Fruit fly (Drosophila melanogaster) whole organism, embryonic: ENCODE data around the gene CG17107.

Experiments used
- Adf1 ChIP-seq: fragments of 200-800 bp; sonication (Bioruptor generic); IDR thresholded peaks from 2 replicates; pipeline ENCODE4 v1.3.6; 2022; ENCODE audit warnings: missing biosample characterization, missing genetic modification characterization
- BtbVII ChIP-seq: fragments of 200-800 bp; sonication (Bioruptor generic); optimal IDR thresholded peaks from 3 replicates; lab custom pipeline; 2017; ENCODE audit warnings: missing biosample characterization, mild to moderate bottlenecking, missing genetic modification characterization
- CG10274 ChIP-seq: fragments of 200-800 bp; sonication (Bioruptor generic); optimal IDR thresholded peaks from 3 replicates; lab custom pipeline; 2017; ENCODE audit warnings: missing biosample characterization, mild to moderate bottlenecking, missing genetic modification characterization
- CG10366 ChIP-seq: fragments of 200-800 bp; sonication (Bioruptor generic); IDR thresholded peaks from 2 replicates; pipeline ENCODE4 v1.3.6; 2022; ENCODE audit warnings: missing biosample characterization, missing genetic modification characterization
- CG11093 ChIP-seq: fragments of 200-800 bp; sonication (Bioruptor generic); IDR thresholded peaks from 3 replicates; pipeline ENCODE4 v1.3.6; 2022; ENCODE audit warnings: missing biosample characterization, missing genetic modification characterization
- CG11247 ChIP-seq: fragments of 200-800 bp; sonication (Bioruptor generic); IDR thresholded peaks from 2 replicates; pipeline ENCODE4 v1.3.6; 2022; ENCODE audit warnings: missing biosample characterization, missing genetic modification characterization
- CG12299 ChIP-seq: fragments of 200-800 bp; sonication (Bioruptor generic); optimal IDR thresholded peaks from 2 replicates; lab custom pipeline; 2018; ENCODE audit warnings: missing biosample characterization, mild to moderate bottlenecking, missing genetic modification characterization
- CG18011 ChIP-seq: fragments of 200-800 bp; sonication (Bioruptor generic); optimal IDR thresholded peaks from 2 replicates; lab custom pipeline; 2017; ENCODE audit warnings: missing biosample characterization, missing genetic modification characterization, mild to moderate bottlenecking, moderate library complexity, missing genotype
- CG3847 ChIP-seq: fragments of 200-800 bp; sonication (Bioruptor generic); IDR thresholded peaks from 2 replicates; pipeline ENCODE4 v1.3.6; 2022; ENCODE audit warnings: missing biosample characterization, missing genetic modification characterization
- CG7357 ChIP-seq: fragments of 200-800 bp; sonication (Bioruptor generic); IDR thresholded peaks from 3 replicates; pipeline ENCODE4 v1.3.6; 2022; ENCODE audit warnings: missing biosample characterization, missing genetic modification characterization
- CG9215 ChIP-seq: fragments of 200-800 bp; sonication (Bioruptor generic); IDR thresholded peaks from 2 replicates; pipeline ENCODE4 v1.3.6; 2022; ENCODE audit warnings: missing biosample characterization, missing genetic modification characterization
- CG9932 ChIP-seq: fragments of 200-800 bp; sonication (Bioruptor generic); IDR thresholded peaks from 2 replicates; pipeline ENCODE4 v1.3.6; 2022; ENCODE audit warnings: missing biosample characterization, missing genetic modification characterization
- CHES-1-like ChIP-seq: fragments of 200-800 bp; sonication (Bioruptor generic); optimal IDR thresholded peaks from 2 replicates; lab custom pipeline; 2016; ENCODE audit warnings: missing biosample characterization, missing genetic modification characterization
- Deaf1 ChIP-seq: fragments of 200-800 bp; optimal IDR thresholded peaks from 3 replicates; lab custom pipeline; 2019; ENCODE audit warnings: missing biosample characterization, mild to moderate bottlenecking, missing genetic modification characterization, moderate library complexity
- Dip3 ChIP-seq: fragments of 200-800 bp; sonication (Bioruptor generic); optimal IDR thresholded peaks from 3 replicates; lab custom pipeline; 2016; ENCODE audit warnings: missing biosample characterization, missing genetic modification characterization
- Eip74EF ChIP-seq, 2 experiments: fragments of 200-800 bp in 1 of 2; fragments of >200 bp in 1 of 2; sonication (Bioruptor generic) in 1 of 2; optimal IDR thresholded peaks; 2 replicates each; lab custom pipeline; 2017 to 2019; ENCODE audit warnings: missing biosample characterization in 2 of 2, missing genetic modification characterization in 2 of 2, mild to moderate bottlenecking in 1 of 2, moderate library complexity in 1 of 2
- GATAe ChIP-seq: fragments of 200-800 bp; sonication (Bioruptor generic); conservative IDR thresholded peaks from 2 replicates; pipeline ENCODE4 v1.3.6; 2022; ENCODE audit warnings: missing biosample characterization, missing genetic modification characterization
- Hmr ChIP-seq: fragments of 200-800 bp; sonication (Bioruptor generic); optimal IDR thresholded peaks from 3 replicates; lab custom pipeline; 2017; ENCODE audit warnings: mild to moderate bottlenecking, missing biosample characterization, missing genetic modification reagents, missing genetic modification characterization
- Hr39 ChIP-seq: fragments of >200 bp; optimal IDR thresholded peaks from 2 replicates; lab custom pipeline; 2017
- Mad ChIP-seq: fragments of 200-800 bp; sonication (Bioruptor generic); optimal IDR thresholded peaks from 2 replicates; lab custom pipeline; 2016; ENCODE audit warnings: missing biosample characterization, missing genetic modification characterization
- Max ChIP-seq: fragments of 200-800 bp; sonication (Bioruptor generic); optimal IDR thresholded peaks from 2 replicates; lab custom pipeline; 2016; ENCODE audit warnings: missing biosample characterization, mild to moderate bottlenecking, missing genetic modification characterization
- NC2β ChIP-seq: fragments of 200-800 bp; sonication (Bioruptor generic); optimal IDR thresholded peaks from 2 replicates; lab custom pipeline; 2016; ENCODE audit warnings: missing biosample characterization, missing genetic modification characterization
- Sox102F ChIP-seq: fragments of 200-800 bp; sonication (Bioruptor generic); optimal IDR thresholded peaks from 2 replicates; lab custom pipeline; 2018; ENCODE audit warnings: missing biosample characterization, mild to moderate bottlenecking, missing genetic modification characterization, moderate library complexity
- TFAM ChIP-seq: fragments of 200-800 bp; sonication (Bioruptor generic); optimal IDR thresholded peaks from 2 replicates; lab custom pipeline; 2017; ENCODE audit warnings: missing biosample characterization, missing genetic modification characterization, inconsistent platforms
- aop ChIP-seq: fragments of 200-800 bp; sonication (Bioruptor generic); IDR thresholded peaks from 2 replicates; pipeline ENCODE4 v1.3.6; 2022; ENCODE audit warnings: missing biosample characterization, missing genetic modification characterization
- ara ChIP-seq: fragments of 200-800 bp; sonication (Bioruptor generic); IDR thresholded peaks from 2 replicates; pipeline ENCODE4 v1.3.6; 2022; ENCODE audit warnings: missing biosample characterization, missing genetic modification characterization
- ash1 ChIP-seq: fragments of 200-800 bp; sonication (Bioruptor generic); optimal IDR thresholded peaks from 2 replicates; lab custom pipeline; 2018; ENCODE audit warnings: missing biosample characterization, mild to moderate bottlenecking, missing genetic modification characterization
- bowl ChIP-seq: fragments of 200-800 bp; sonication (Bioruptor generic); IDR thresholded peaks from 2 replicates; pipeline ENCODE4 v1.3.6; 2022; ENCODE audit warnings: missing biosample characterization, missing genetic modification characterization
- caup ChIP-seq: fragments of 200-800 bp; sonication (Bioruptor generic); optimal IDR thresholded peaks from 3 replicates; lab custom pipeline; 2017; ENCODE audit warnings: missing biosample characterization, mild to moderate bottlenecking, missing genetic modification characterization, moderate library complexity; ENCODE audit not compliant: severe bottlenecking
- ci ChIP-seq: fragments of 200-800 bp; sonication (Bioruptor generic); IDR thresholded peaks from 3 replicates; pipeline ENCODE4 v1.3.6; 2022; ENCODE audit warnings: missing biosample characterization, missing genetic modification characterization
- cwo ChIP-seq: fragments of 200-800 bp; sonication (Bioruptor generic); optimal IDR thresholded peaks from 3 replicates; lab custom pipeline; 2017; ENCODE audit warnings: missing biosample characterization, missing genetic modification characterization, mild to moderate bottlenecking, moderate library complexity, missing genetic modification reagents
- dmrt11E ChIP-seq: fragments of 200-800 bp; sonication (Bioruptor generic); optimal IDR thresholded peaks from 3 replicates; lab custom pipeline; 2018; ENCODE audit warnings: missing biosample characterization, mild to moderate bottlenecking, missing genetic modification characterization, moderate library complexity
- dmrt99B ChIP-seq: fragments of 200-800 bp; sonication (Bioruptor generic); optimal IDR thresholded peaks from 2 replicates; lab custom pipeline; 2018; ENCODE audit warnings: missing biosample characterization, mild to moderate bottlenecking, missing genetic modification characterization, moderate library complexity
- her ChIP-seq: fragments of 200-800 bp; sonication (Bioruptor generic); optimal IDR thresholded peaks from 2 replicates; lab custom pipeline; 2016; ENCODE audit warnings: missing biosample characterization, missing genetic modification characterization
- nmo ChIP-seq: fragments of 200-800 bp; sonication (Bioruptor generic); optimal IDR thresholded peaks from 2 replicates; lab custom pipeline; 2018; ENCODE audit warnings: missing biosample characterization, mild to moderate bottlenecking, missing genetic modification characterization, moderate library complexity
- prd ChIP-seq, 3 experiments: fragments of >200 bp in 2 of 3; fragments of 200-800 bp in 1 of 3; sonication (Bioruptor generic) in 1 of 3; optimal IDR thresholded peaks in 2 of 3; IDR thresholded peaks in 1 of 3; 2 replicates in 2 of 3; 3 replicates in 1 of 3; pipeline versions ENCODE4 v1.3.6 to Lab custom; 2017 to 2022; ENCODE audit warnings: missing biosample characterization in 1 of 3, missing genetic modification characterization in 1 of 3
- sqz ChIP-seq: fragments of 200-800 bp; sonication (Bioruptor generic); optimal IDR thresholded peaks from 3 replicates; lab custom pipeline; 2018; ENCODE audit warnings: missing biosample characterization, mild to moderate bottlenecking, missing genetic modification characterization
- tap ChIP-seq: fragments of 200-800 bp; optimal IDR thresholded peaks from 3 replicates; lab custom pipeline; 2019; ENCODE audit warnings: missing biosample characterization, mild to moderate bottlenecking, missing genetic modification characterization, moderate library complexity
- tin ChIP-seq: fragments of 200-800 bp; sonication (Bioruptor generic); optimal IDR thresholded peaks from 3 replicates; lab custom pipeline; 2016; ENCODE audit warnings: missing biosample characterization, missing genetic modification characterization
- twi ChIP-seq: fragments of 200-800 bp; optimal IDR thresholded peaks from 2 replicates; lab custom pipeline; 2019; ENCODE audit warnings: missing biosample characterization, mild to moderate bottlenecking, missing genetic modification characterization, moderate library complexity
- unpg ChIP-seq: fragments of 200-800 bp; sonication (Bioruptor generic); optimal IDR thresholded peaks from 3 replicates; lab custom pipeline; 2018; ENCODE audit warnings: missing biosample characterization, mild to moderate bottlenecking, missing genetic modification characterization, moderate library complexity
- wdn ChIP-seq: fragments of 200-800 bp; sonication (Bioruptor generic); IDR thresholded peaks from 2 replicates; pipeline ENCODE4 v1.3.6; 2022; ENCODE audit warnings: missing biosample characterization, missing genetic modification characterization
- wor ChIP-seq: fragments of 200-800 bp; sonication (Bioruptor generic); IDR thresholded peaks from 2 replicates; pipeline ENCODE4 v1.3.6; 2022; ENCODE audit warnings: missing biosample characterization, missing genetic modification characterization

CG17107 gene

DNA sequence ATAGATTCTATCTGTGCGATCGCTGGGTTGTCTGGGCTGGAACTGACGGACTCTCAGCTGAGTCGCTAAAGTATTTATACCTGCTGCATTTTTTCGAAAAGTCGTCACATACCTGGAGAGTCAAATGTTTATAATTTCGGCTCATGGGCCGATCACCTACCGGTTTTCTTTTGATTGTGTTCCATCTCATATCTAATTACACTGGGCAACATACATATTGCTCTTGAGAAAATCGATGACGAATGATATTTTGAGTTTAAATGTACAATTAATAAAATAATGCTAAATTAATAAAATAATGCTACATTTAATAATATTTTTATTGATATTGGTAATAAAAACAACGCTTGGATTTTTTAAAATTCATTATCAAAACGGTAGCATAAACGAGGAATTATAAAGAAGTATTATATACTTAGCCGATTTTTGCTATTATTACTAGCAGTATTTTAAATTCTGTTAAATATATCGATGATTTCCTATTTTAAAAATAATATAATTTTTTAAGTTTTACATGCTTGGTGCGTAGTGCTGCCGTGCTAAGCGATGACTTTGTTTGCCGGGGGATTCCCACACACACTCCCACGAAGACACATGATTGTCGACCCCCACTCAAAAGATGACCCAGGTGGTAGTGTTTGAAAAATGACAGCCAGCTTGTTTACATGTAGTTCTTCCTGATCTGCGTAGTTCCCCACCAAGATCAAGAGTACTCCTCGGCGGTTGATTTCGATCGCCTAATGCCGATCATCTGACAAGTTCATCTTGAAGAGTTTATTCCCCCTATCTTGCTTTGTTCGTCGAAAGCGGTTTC is 7.7 kb downstream of the CG17107 start, which contains the start of gene CG7294 (continued):
- TF ChIP-seq NC2β (no peak), Sox102F (GFP tag; lab: Kevin White, UChicago) (no peak), CHES-1-like (GFP tag; lab: Kevin White, UChicago) (no peak), CG11247 (no peak)

dm6 chr2L:10693018-10693417 is 11.3 kb downstream of the CG17107 start:
- TF ChIP-seq Eip74EF (GFP tag; optimal IDR thresholded peaks at IDR 0.05; lab: Kevin White, UChicago): no peak
- TF ChIP-seq Hr39 (lab: Kevin White, UChicago): peak; percentile 74

- TF ChIP-seq TFAM: no peak
- no peak for TF ChIP-seq Deaf1 (tag; lab: Kevin White, UChicago)
- TF ChIP-seq twi (tag; lab: Kevin White, UChicago): no peak
- TF ChIP-seq Hmr (GFP tag; lab: Kevin White, UChicago): no peak
- no peak for TF ChIP-seq Mad (GFP tag; lab: Kevin White, UChicago)
- TF ChIP-seq CG11093 (GFP tag; lab: Robert Waterston, UW): no peak
- TF ChIP-seq CG7357 (GFP tag; lab: Robert Waterston, UW): no peak
- TF ChIP-seq CG18011 (GFP tag; lab: Kevin White, UChicago): no peak
- TF ChIP-seq her (GFP tag; lab: Kevin White, UChicago): no peak
- TF ChIP-seq nmo (GFP tag; lab: Kevin White, UChicago): no peak
- no peak for TF ChIP-seq aop (GFP tag; lab: Robert Waterston, UW)
- no peak for TF ChIP-seq bowl (GFP tag; lab: Robert Waterston, UW)
- no peak for TF ChIP-seq ash1 (GFP tag; lab: Kevin White, UChicago)
- no peak for TF ChIP-seq cwo (GFP tag; lab: Kevin White, UChicago)
- TF ChIP-seq tap (tag; lab: Kevin White, UChicago): no peak
These were observed 12.4 kb downstream of the CG17107 start, which contains the start of gene CG17108 for dm6 chr2L:10694053-10694618. Gene CG17108, minus strand, starts transcription at chr2L:10694103.

- peak; percentile 9 for TF ChIP-seq CG10274 (GFP tag; lab: Kevin White, UChicago)
- TF ChIP-seq CG12299 (tag; lab: Kevin White, UChicago): no peak
- peak; percentile 69; the same call in 1 of the 3 replicates for TF ChIP-seq ci (GFP tag; lab: Robert Waterston, UW)
- TF ChIP-seq tin: peak; percentile 50
- no peak for TF ChIP-seq wor
- no peak for TF ChIP-seq TFAM
- TF ChIP-seq GATAe: 0 out of 2 replicates have a peak, but pooled peaks have one; percentile 40
- TF ChIP-seq bowl (GFP tag; lab: Robert Waterston, UW): no peak
- peak; percentile 61 for TF ChIP-seq CG9215 (GFP tag; lab: Robert Waterston, UW)
- peak; percentile 45 for TF ChIP-seq caup
- TF ChIP-seq CG9932 (GFP tag; lab: Robert Waterston, UW): peak; percentile 70
- peak; percentile 70; the same call in 1 of the 2 replicates for TF ChIP-seq ara
- peak; percentile 24 for TF ChIP-seq dmrt11E (tag; lab: Kevin White, UChicago)
- peak; percentile 58; the same call in 1 of the 2 replicates for TF ChIP-seq CG10366 (GFP tag; lab: Robert Waterston, UW)
- peak; percentile 16 for TF ChIP-seq Max (GFP tag; lab: Kevin White, UChicago)
- TF ChIP-seq unpg (GFP tag; lab: Kevin White, UChicago): peak; percentile 65
- TF ChIP-seq Adf1 (GFP tag; lab: Robert Waterston, UW): 0 out of 2 replicates have a peak, but pooled peaks have one; percentile 30
- peak; percentile 5 for TF ChIP-seq BtbVII (GFP tag; lab: Kevin White, UChicago)
- TF ChIP-seq sqz (GFP tag; lab: Kevin White, UChicago): no peak
- 0 out of 2 replicates have a peak, but pooled peaks have one; percentile 43 for TF ChIP-seq wdn
- peak; percentile 63 for TF ChIP-seq CG3847 (GFP tag; lab: Robert Waterston, UW)
- peak; percentile 57 for TF ChIP-seq Dip3 (GFP tag; lab: Kevin White, UChicago)
- peak; percentile 56 for TF ChIP-seq dmrt99B (tag; lab: Kevin White, UChicago)
- no peak for TF ChIP-seq prd (optimal IDR thresholded peaks at IDR 0.05; lab: Kevin White, UChicago)
- peak; percentile 66; the same call in 2 of the 3 replicates for TF ChIP-seq prd (GFP tag; IDR thresholded peaks at IDR 0.05; lab: Robert Waterston, UW)
These were observed 16.3 kb downstream of the CG17107 start, which contains the start of gene CG7300 for dm6 chr2L:10697992-10698391. Gene CG7300, minus strand, starts transcription at chr2L:10698043.
